Worm (Caenorhabditis elegans) whole organism, L4 larva: ENCODE data around the gene F01F1.14.

ENCODE experiments used
- F37D6.2 ChIP-seq: sonication (generic microtip); optimal IDR thresholded peaks from 2 replicates; lab custom pipeline; 2016; ENCODE audit warnings: mild to moderate bottlenecking, missing genetic modification characterization, missing compliant biosample characterization
- F49E8.2 ChIP-seq: sonication (generic microtip); optimal IDR thresholded peaks from 2 replicates; lab custom pipeline; 2016; ENCODE audit warnings: missing compliant biosample characterization, mild to moderate bottlenecking, missing genetic modification characterization, borderline replicate concordance
- R02D3.7 ChIP-seq: fragments of 150-350 bp; sonication (generic microtip); optimal IDR thresholded peaks from 3 replicates; lab custom pipeline; 2014; ENCODE audit warnings: missing biosample characterization, missing genetic modification characterization
- aha-1 ChIP-seq: fragments of 150-350 bp; peaks from one replicate; lab custom pipeline; 2014; ENCODE audit warnings: missing biosample characterization, missing genetic modification characterization
- ceh-20 ChIP-seq: fragments of 200-800 bp; sonication (Bioruptor generic); IDR thresholded peaks from 2 replicates; pipeline ENCODE4 v1.3.6; 2022; ENCODE audit warnings: missing genetic modification reagents, missing genetic modification characterization, missing compliant biosample characterization
- ceh-62 ChIP-seq: sonication (generic microtip); optimal IDR thresholded peaks from 2 replicates; lab custom pipeline; 2017; ENCODE audit warnings: missing biosample characterization, missing genetic modification characterization
- cey-2 ChIP-seq: sonication (generic microtip); optimal IDR thresholded peaks from 3 replicates; lab custom pipeline; 2017; ENCODE audit warnings: missing genetic modification characterization, mild to moderate bottlenecking, missing compliant biosample characterization, antibody characterized with exemption, borderline replicate concordance; ENCODE audit not compliant: insufficient read depth
- ctbp-1 ChIP-seq: fragments of 200-800 bp; sonication (Bioruptor generic); IDR thresholded peaks from 2 replicates; pipeline ENCODE4 v1.3.6; 2022; ENCODE audit warnings: missing genetic modification reagents, missing genetic modification characterization, missing compliant biosample characterization
- dmd-8 ChIP-seq: fragments of 200-800 bp; sonication (Bioruptor generic); IDR thresholded peaks from 2 replicates; pipeline ENCODE4 v1.3.6; 2022; ENCODE audit warnings: missing genetic modification characterization, missing compliant biosample characterization
- egl-43 ChIP-seq: fragments of 200-800 bp; sonication (Bioruptor generic); IDR thresholded peaks from 2 replicates; pipeline ENCODE4 v1.3.6; 2022; ENCODE audit warnings: missing genetic modification reagents, missing genetic modification characterization, missing compliant biosample characterization
- hif-1 ChIP-seq, 2 experiments: sonication (generic microtip); optimal IDR thresholded peaks; 2 replicates each; lab custom pipeline; 2016 to 2017; ENCODE audit warnings: missing compliant biosample characterization in 2 of 2, missing genetic modification characterization in 2 of 2, missing genetic modification reagents in 2 of 2, missing genotype in 2 of 2, mild to moderate bottlenecking in 1 of 2
- hlh-30 ChIP-seq: sonication (generic microtip); optimal IDR thresholded peaks from 2 replicates; lab custom pipeline; 2017; ENCODE audit warnings: antibody characterized with exemption, mild to moderate bottlenecking, missing genetic modification characterization, missing compliant biosample characterization; ENCODE audit not compliant: insufficient read depth
- hmg-1.1 ChIP-seq: fragments of 200-800 bp; sonication (Bioruptor generic); IDR thresholded peaks from 2 replicates; pipeline ENCODE4 v1.3.6; 2022; ENCODE audit warnings: missing genetic modification reagents, missing genetic modification characterization, missing compliant biosample characterization
- lin-38 ChIP-seq: fragments of 200-800 bp; sonication (Bioruptor generic); IDR thresholded peaks from 2 replicates; pipeline ENCODE4 v1.3.6; 2022; ENCODE audit warnings: missing genetic modification reagents, missing genetic modification characterization, missing compliant biosample characterization
- mxl-3 ChIP-seq: fragments of 200-800 bp; sonication (Bioruptor generic); optimal IDR thresholded peaks from 2 replicates; lab custom pipeline; 2018; ENCODE audit warnings: mild to moderate bottlenecking, missing genetic modification characterization, missing compliant biosample characterization
- nhr-102 ChIP-seq: sonication (generic microtip); optimal IDR thresholded peaks from 2 replicates; lab custom pipeline; 2016; ENCODE audit warnings: mild to moderate bottlenecking, missing genetic modification characterization, moderate library complexity, missing compliant biosample characterization
- nhr-11 ChIP-seq: fragments of 150-350 bp; optimal IDR thresholded peaks from 2 replicates; lab custom pipeline; 2014; ENCODE audit warnings: missing biosample characterization, missing genetic modification characterization
- nhr-48 ChIP-seq: sonication (generic microtip); optimal IDR thresholded peaks from 2 replicates; lab custom pipeline; 2016; ENCODE audit warnings: mild to moderate bottlenecking, missing genetic modification characterization, missing compliant biosample characterization
- nhr-6 ChIP-seq: fragments of 150-350 bp; optimal IDR thresholded peaks from 2 replicates; lab custom pipeline; 2014; ENCODE audit warnings: missing biosample characterization, missing genetic modification characterization
- pqm-1 ChIP-seq: sonication (generic microtip); optimal IDR thresholded peaks from 2 replicates; lab custom pipeline; 2017; ENCODE audit warnings: missing biosample characterization, missing genetic modification characterization
- rbr-2 ChIP-seq: sonication (generic microtip); optimal IDR thresholded peaks from 2 replicates; lab custom pipeline; 2016; ENCODE audit warnings: missing genotype, missing genetic modification characterization, missing compliant biosample characterization
- sdz-12 ChIP-seq: fragments of 200-800 bp; sonication (Bioruptor generic); optimal IDR thresholded peaks from 2 replicates; lab custom pipeline; 2018; ENCODE audit warnings: mild to moderate bottlenecking, missing genetic modification characterization, missing compliant biosample characterization
- set-16 ChIP-seq: fragments of 200-800 bp; sonication (Bioruptor generic); IDR thresholded peaks from 2 replicates; pipeline ENCODE4 v1.3.6; 2022; ENCODE audit warnings: missing genetic modification reagents, missing genetic modification characterization, missing compliant biosample characterization
- spr-1 ChIP-seq: sonication (generic microtip); optimal IDR thresholded peaks from 2 replicates; lab custom pipeline; 2016; ENCODE audit warnings: mild to moderate bottlenecking, missing genetic modification characterization, missing compliant biosample characterization
- tra-1 ChIP-seq: fragments of 200-800 bp; sonication (Bioruptor generic); IDR thresholded peaks from 2 replicates; pipeline ENCODE4 v1.3.6; 2022; ENCODE audit warnings: missing genetic modification reagents, missing genetic modification characterization, missing compliant biosample characterization
- unc-62 ChIP-seq, 3 experiments: fragments of 150-350 bp in 1 of 3; sonication (generic microtip); optimal IDR thresholded peaks in 2 of 3; peaks in 1 of 3; 1 replicate in 1 of 3; 2 replicates in 2 of 3; lab custom pipeline; 2014 to 2017; ENCODE audit warnings: missing biosample characterization in 3 of 3, missing genetic modification characterization in 3 of 3, missing genetic modification reagents in 3 of 3, missing genotype in 1 of 3
- zip-11 ChIP-seq: fragments of 200-800 bp; sonication (Bioruptor generic); IDR thresholded peaks from 2 replicates; pipeline ENCODE4 v1.3.6; 2022; ENCODE audit warnings: missing genetic modification characterization, missing compliant biosample characterization

The F01F1.14 gene

DNA sequence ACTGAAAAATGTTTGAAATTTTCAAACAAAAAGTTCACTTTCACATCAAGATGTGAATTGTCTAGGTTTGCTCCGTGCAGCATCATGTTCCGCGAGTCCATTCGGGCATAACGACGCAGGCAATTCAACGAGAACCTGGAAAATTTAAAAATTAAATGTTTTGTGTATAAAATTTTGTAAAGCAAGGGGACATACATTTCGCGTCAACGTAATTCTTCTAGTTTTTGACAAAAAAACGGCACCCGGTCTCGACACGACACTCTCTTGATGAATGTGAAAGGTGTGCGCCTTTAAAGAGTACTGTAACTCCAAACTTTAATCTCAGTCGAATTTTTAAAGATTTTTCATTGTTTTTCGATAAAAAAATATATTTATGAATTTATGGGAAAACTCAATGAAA is 48.7 kb downstream of the F01F1.14 start, which contains the start of gene R12B2.6:
R12B2.6 (minus strand) TSS at position 101 of the 400 bp plus-strand sequence.
- TF ChIP-seq rbr-2 (tag; lab: Kevin White, UChicago) (no peak), F37D6.2 (no peak), tra-1 (GFP tag; lab: Robert Waterston, UW) (no peak), nhr-6 (tag; lab: Kevin White, UChicago) (no peak)

DNA sequence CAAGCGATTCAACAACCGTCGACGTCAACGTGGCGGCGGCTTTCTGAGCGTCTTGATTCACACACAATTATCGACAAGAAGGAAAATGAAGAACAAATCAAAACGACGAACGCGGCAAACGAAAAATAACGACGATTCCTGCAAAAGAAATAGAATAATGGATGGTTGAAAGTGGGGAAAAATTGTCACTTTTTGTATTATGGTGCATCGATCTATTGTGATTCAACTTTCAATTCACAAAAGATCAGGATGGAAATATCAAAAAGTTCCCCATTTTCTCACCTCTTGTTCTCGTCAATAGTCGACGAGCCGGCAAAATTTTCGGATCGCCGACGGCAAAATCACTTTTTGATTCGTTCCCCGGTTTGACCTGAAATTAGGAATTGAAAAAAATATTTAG is 49.3 kb downstream of the F01F1.14 start, which contains the start of the genes R12B2.13 and mdt-15:
R12B2.13 (minus strand) TSS at position 101 of the 400 bp plus-strand sequence.
mdt-15 (minus strand) TSS at position 376 of the 400 bp plus-strand sequence.
- TF ChIP-seq sdz-12 (GFP tag; lab: Kevin White, UChicago) (no peak), lin-38 (no peak), F49E8.2 (tag; lab: Kevin White, UChicago) (no peak), tra-1 (GFP tag; lab: Robert Waterston, UW) (no peak), spr-1 (tag; lab: Kevin White, UChicago) (no peak), nhr-48 (tag; lab: Kevin White, UChicago) (no peak), ceh-20 (GFP tag; lab: Robert Waterston, UW) (no peak), hlh-30 (tag; lab: Kevin White, UChicago) (no peak), rbr-2 (tag; lab: Kevin White, UChicago) (no peak), mxl-3 (GFP tag; lab: Kevin White, UChicago) (no peak), ctbp-1 (GFP tag; lab: Robert Waterston, UW) (no peak), pqm-1 (tag; lab: Kevin White, UChicago) (no peak), hif-1 (tag; optimal IDR thresholded peaks at IDR 0.05; lab: Kevin White, UChicago) (no peak), hmg-1.1 (no peak), R02D3.7 (tag; lab: Kevin White, UChicago) (no peak), ceh-62 (tag; lab: Kevin White, UChicago) (no peak), zip-11 (GFP tag; lab: Robert Waterston, UW) (no peak)

ce11 chrIII:5832442-5832841 is 50.3 kb downstream of the F01F1.14 start:
- TF ChIP-seq egl-43: peak; percentile 52; the same call in 1 of the 2 replicates
- TF ChIP-seq zip-11 (GFP tag; lab: Robert Waterston, UW): 0 out of 2 replicates have a peak, but pooled peaks have one; percentile 30
- peak in 1 of 2 experiments; percentile 79 for TF ChIP-seq unc-62 (GFP tag; optimal IDR thresholded peaks at IDR 0.05 in 1 of 2; lab: Kevin White, UChicago)
- TF ChIP-seq unc-62 (tag; optimal IDR thresholded peaks at IDR 0.05; lab: Kevin White, UChicago): no peak
- no peak for TF ChIP-seq hif-1 (tag; optimal IDR thresholded peaks at IDR 0.05; lab: Kevin White, UChicago)
- TF ChIP-seq aha-1 (tag; lab: Kevin White, UChicago): peak; percentile 85
- TF ChIP-seq cey-2: no peak
- TF ChIP-seq nhr-11 (tag; lab: Kevin White, UChicago): no peak
- TF ChIP-seq dmd-8 (GFP tag; lab: Robert Waterston, UW): 0 out of 2 replicates have a peak, but pooled peaks have one; percentile 21
- peak; percentile 71 for TF ChIP-seq set-16
- TF ChIP-seq nhr-102: no peak
